Fruit fly (Drosophila melanogaster) Kc167 (cell line): ENCODE results near the gene CG5080.

Experiments
- Myc ChIP-seq: fragments of >200 bp; optimal IDR thresholded peaks from 2 replicates; lab custom pipeline; 2017; ENCODE audit warnings: missing external identifiers
- Sin3A ChIP-seq: fragments of >200 bp; optimal IDR thresholded peaks from 2 replicates; lab custom pipeline; 2018; ENCODE audit warnings: missing external identifiers
- h ChIP-seq: fragments of >200 bp; optimal IDR thresholded peaks from 3 replicates; lab custom pipeline; 2018; ENCODE audit warnings: missing external identifiers
- psq ChIP-seq: fragments of >200 bp; optimal IDR thresholded peaks from 2 replicates; lab custom pipeline; 2017; ENCODE audit warnings: missing external identifiers
- ttk ChIP-seq: sonication (Bioruptor generic); optimal IDR thresholded peaks from 2 replicates; lab custom pipeline; 2017; ENCODE audit warnings: missing external identifiers

- no peak for TF ChIP-seq psq
- TF ChIP-seq h = no peak
- no peak for TF ChIP-seq ttk (lab: Kevin White, UChicago)
- TF ChIP-seq Myc (lab: Kevin White, UChicago) = no peak
- no peak for TF ChIP-seq Sin3A (lab: Kevin White, UChicago)
Measured at dm6 chr2L:1118880-1119809, 44.5 kb downstream of the CG5080 start.
